Worm (Caenorhabditis elegans): Measurements from ENCODE around the gene mig-38.

mig-38 gene

DNA sequence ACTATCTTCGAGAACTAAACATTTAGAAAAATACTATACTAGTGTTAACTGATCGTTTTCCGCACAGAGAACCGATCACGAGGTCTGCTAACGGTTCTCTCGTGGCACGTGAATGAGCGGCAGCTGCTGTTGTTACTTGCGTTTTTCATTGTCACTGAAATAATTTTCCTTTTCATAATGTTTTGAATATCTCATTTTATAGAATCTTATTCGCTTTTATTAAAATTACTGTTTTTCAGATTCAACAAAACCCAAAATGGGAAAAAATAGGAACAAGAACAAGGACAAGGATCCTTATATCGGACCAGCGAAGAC is 42.3 kb downstream of the mig-38 start, which contains the start of gene F58B3.6:
TSS of gene F58B3.6 (plus strand) at position 240 of the 315 bp plus-strand sequence.
- peak; percentile 43 for TF ChIP-seq mcd-1 (GFP tag; IDR thresholded peaks at IDR 0.05)
- TF ChIP-seq sdz-38 (tag; optimal IDR thresholded peaks at IDR 0.05), result no peak
- TF ChIP-seq ceh-100 (GFP tag; IDR thresholded peaks at IDR 0.05), result peak; percentile 58
- no peak for TF ChIP-seq cebp-1 (GFP tag; IDR thresholded peaks at IDR 0.05)
- TF ChIP-seq cebp-1 (tag; optimal IDR thresholded peaks at IDR 0.05), result peak; percentile 46

DNA sequence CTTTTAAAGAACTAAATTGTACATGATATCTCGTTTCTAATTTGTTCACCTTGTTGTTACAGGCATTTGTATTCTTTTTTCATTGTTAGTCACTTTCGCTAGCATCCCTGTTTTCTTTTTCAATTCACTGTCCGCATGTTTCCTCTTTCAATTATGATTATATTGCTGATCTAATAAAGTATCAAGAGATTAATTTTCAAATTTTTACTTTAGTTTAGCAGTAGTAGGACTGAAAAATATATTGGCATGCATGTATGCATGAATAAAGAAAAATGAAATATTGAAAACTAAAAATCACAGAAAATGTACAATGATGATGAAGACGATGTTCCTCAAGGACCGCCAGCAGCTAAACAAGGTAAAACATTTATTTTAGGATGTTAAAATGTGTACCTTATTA is 44.0 kb downstream of the mig-38 start, which contains the start of gene rbm-17:
TSS of gene rbm-17 (plus strand) at position 301 of the 400 bp plus-strand sequence.
- TF ChIP-seq nhr-90 (tag; optimal IDR thresholded peaks at IDR 0.05), result no peak
- no peak for TF ChIP-seq unc-62 (GFP tag; optimal IDR thresholded peaks at IDR 0.05)
- TF ChIP-seq hsf-1 (GFP tag; IDR thresholded peaks at IDR 0.05), result 0 out of 2 replicates have a peak, but pooled peaks have one; percentile 11
- TF ChIP-seq ama-1 (optimal IDR thresholded peaks at IDR 0.05), result peak; percentile 36
- TF ChIP-seq ama-1 (GFP tag; optimal IDR thresholded peaks at IDR 0.05), result no peak
- no peak for TF ChIP-seq cebp-1 (GFP tag; IDR thresholded peaks at IDR 0.05)
- peak; percentile 17 for TF ChIP-seq cebp-1 (tag; optimal IDR thresholded peaks at IDR 0.05)
- no peak for TF ChIP-seq mxl-1 (tag; optimal IDR thresholded peaks at IDR 0.05)

DNA sequence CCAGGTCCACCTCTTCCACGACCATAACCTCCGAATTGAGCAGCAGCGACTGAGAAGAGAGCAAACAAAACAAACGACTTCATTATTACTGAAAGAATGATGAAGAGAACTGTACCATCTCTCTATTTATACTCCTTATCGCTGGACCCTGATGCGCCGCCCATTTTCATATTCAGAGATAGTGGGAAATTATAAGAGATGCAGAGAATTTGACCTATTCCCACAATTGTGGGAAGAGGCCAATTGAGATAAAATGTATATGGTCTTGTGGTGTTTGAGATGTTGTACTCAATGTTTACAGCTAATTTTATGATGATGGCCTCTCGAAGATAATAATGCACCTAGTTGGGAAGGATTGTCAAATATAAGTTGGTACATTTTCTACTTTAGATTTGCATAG is 46.9 kb downstream of the mig-38 start, which contains the start of gene ttr-50:
TSS of gene ttr-50 (minus strand) at position 101 of the 400 bp plus-strand sequence.
- TF ChIP-seq Y56A3A.18 (GFP tag; IDR thresholded peaks at IDR 0.05) (no peak), Y67H2A.10 (GFP tag; conservative IDR thresholded peaks at IDR 0.05) (no peak), Y79H2A.3 (GFP tag; conservative IDR thresholded peaks at IDR 0.05) (no peak), aptf-2 (GFP tag; conservative IDR thresholded peaks at IDR 0.05) (0 out of 2 replicates have a peak, but pooled peaks have one; percentile 19), pha-4 (tag; optimal IDR thresholded peaks at IDR 0.05) (no peak), ztf-22 (GFP tag; optimal IDR thresholded peaks at IDR 0.05) (no peak), ccch-3 (GFP tag; optimal IDR thresholded peaks at IDR 0.05) (no peak), F57A8.1 (GFP tag; optimal IDR thresholded peaks at IDR 0.05) (no peak)

DNA sequence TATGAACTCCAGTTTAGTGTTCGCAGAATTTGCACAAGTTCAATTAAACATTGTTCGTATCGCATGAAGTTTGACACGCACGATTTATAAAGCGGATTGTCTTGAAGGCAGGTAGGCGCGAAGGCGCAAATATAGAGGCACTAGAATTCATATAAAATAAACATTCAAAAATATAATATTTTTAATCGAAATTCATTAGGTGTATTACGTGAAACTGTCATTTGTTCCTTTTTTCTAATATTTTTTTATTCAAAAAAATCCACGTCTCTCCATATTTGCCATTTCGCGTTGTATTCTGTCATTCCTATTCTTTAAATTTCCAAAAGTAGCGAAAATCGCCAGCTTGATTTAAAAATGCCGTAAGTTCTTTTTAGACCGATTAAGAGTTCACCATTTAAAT is 47.8 kb downstream of the mig-38 start, which contains the start of gene ZK809.1:
TSS of gene ZK809.1 (plus strand) at position 301 of the 400 bp plus-strand sequence.
- TF ChIP-seq unc-62 (GFP tag; optimal IDR thresholded peaks at IDR 0.05) (no peak), Y67H2A.10 (GFP tag; conservative IDR thresholded peaks at IDR 0.05) (no peak), tbp1 (GFP tag; optimal IDR thresholded peaks at IDR 0.05) (no peak)

DNA sequence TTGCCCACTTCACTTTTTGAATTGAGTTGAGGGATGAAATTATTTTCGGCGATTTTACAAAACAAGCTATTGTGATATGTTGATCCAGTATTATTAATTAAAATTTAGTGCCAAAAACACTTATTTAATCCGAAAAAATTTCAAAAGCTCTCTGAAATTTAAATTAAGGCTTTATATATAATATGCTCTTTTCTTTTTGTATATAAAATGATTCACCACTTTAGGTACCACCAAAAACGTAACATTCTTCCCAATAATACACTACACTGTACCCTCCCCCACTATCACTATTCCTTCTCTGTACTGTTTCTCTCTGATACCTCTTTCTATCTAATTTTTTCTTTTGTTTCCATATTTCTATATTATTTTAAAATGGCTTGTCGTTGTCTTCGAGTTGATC is 49.8 kb downstream of the mig-38 start, which contains the start of gene prx-2:
TSS of gene prx-2 (plus strand) at position 301 of the 400 bp plus-strand sequence.
- no peak for TF ChIP-seq attf-5 (GFP tag; optimal IDR thresholded peaks at IDR 0.05)

DNA sequence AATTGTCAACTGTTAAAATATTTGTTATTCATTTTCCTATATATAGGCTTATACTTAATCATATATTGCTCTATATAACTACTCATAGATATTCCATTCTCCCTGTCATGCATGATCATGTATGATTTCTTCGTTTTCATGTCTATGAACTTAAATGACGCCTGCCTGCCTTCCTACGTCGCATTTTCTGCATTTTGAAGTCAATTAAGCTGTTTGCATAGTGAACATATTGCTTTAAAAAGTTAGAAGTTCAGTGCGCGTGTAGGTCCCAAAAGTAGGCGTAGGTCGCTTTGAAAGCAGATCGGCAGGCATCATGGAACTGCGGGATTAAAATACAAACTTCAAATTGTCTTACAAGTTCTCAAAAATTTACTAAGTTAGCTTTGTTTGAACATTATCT is 50.7 kb downstream of the mig-38 start:
- peak; percentile 13 for TF ChIP-seq F52B5.7 (tag; optimal IDR thresholded peaks at IDR 0.05)
- no peak for TF ChIP-seq rpc-1 (optimal IDR thresholded peaks at IDR 0.05)
- no peak for TF ChIP-seq rpc-1 (tag; optimal IDR thresholded peaks at IDR 0.05)
- TF ChIP-seq rcor-1 (GFP tag; IDR thresholded peaks at IDR 0.05), result no peak
- 0 out of 2 replicates have a peak, but pooled peaks have one; percentile 22 for TF ChIP-seq cebp-1 (GFP tag; IDR thresholded peaks at IDR 0.05)
- peak; percentile 21 for TF ChIP-seq cebp-1 (tag; optimal IDR thresholded peaks at IDR 0.05)

DNA sequence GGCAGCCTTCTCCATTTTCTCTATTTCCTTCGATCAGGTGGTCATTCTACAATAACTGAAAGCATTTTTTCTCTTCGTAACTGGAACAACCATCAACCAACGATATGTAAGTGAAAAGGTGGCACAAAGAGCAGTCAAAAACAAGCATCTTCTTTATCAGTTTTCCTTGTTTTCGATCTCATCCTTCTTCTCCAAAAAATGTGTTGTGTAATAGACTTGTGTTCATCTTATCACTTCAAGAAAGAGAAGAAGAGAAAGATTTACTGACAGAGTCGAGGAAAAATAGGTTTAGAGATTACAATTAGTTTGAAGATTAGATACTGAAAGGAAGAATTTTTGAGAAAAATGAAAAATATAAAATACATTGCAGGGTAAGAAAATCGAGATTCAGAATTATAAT is 51.3 kb downstream of the mig-38 start:
- TF ChIP-seq F52B5.7 (tag; optimal IDR thresholded peaks at IDR 0.05), result no peak
- no peak for TF ChIP-seq snpc-4 (GFP tag; optimal IDR thresholded peaks at IDR 0.05)
- no peak for TF ChIP-seq snpc-4 (tag; optimal IDR thresholded peaks at IDR 0.05)
- no peak for TF ChIP-seq mxl-1 (tag; optimal IDR thresholded peaks at IDR 0.05)
- TF ChIP-seq somi-1 (GFP tag; optimal IDR thresholded peaks at IDR 0.05), result no peak
- TF ChIP-seq him-1 (tag; optimal IDR thresholded peaks at IDR 0.05), result no peak
- TF ChIP-seq aptf-3 (GFP tag; IDR thresholded peaks at IDR 0.05), result no peak
- no peak for TF ChIP-seq let-526 (GFP tag; IDR thresholded peaks at IDR 0.05)
- no peak for TF ChIP-seq ztf-22 (GFP tag; optimal IDR thresholded peaks at IDR 0.05)
- no peak for TF ChIP-seq ceh-79 (tag; optimal IDR thresholded peaks at IDR 0.05)
